In genomic region chr2L:10237725-10238446, dm6 we compare ENCODE assay signal across 4 fruit fly cellular contexts.
A peak's percentile ranks its signal among the peaks of the same experiment; 100 is the strongest.
TF ChIP-seq lines count a peak whose summit lies in the region.

mthl15 (minus strand) TSS chr2L:10238317.

- no peak for TF ChIP-seq CTCF in whole organism, embryonic (GFP tag; optimal IDR thresholded peaks at IDR 0.05; lab: Kevin White, UChicago)

TF ChIP-seq in whole organism, 6 proteins besides CTCF, POLR2A, EP300 and RAD21:
- no peak for TF ChIP-seq psq (optimal IDR thresholded peaks at IDR 0.05; lab: Kevin White, UChicago)
- peak; percentile 8 for TF ChIP-seq pan (optimal IDR thresholded peaks at IDR 0.05; lab: Kevin White, UChicago)

TF ChIP-seq in whole organism, adult, 20 proteins besides CTCF, POLR2A, EP300 and RAD21:
- TF ChIP-seq Crg-1 (GFP tag; optimal IDR thresholded peaks at IDR 0.05; lab: Kevin White, UChicago) (no peak), pad (GFP tag; optimal IDR thresholded peaks at IDR 0.05; lab: Kevin White, UChicago) (peak; percentile 80), cic (GFP tag; optimal IDR thresholded peaks at IDR 0.05; lab: Kevin White, UChicago) (peak; percentile 72), CG7101 (tag; optimal IDR thresholded peaks at IDR 0.05; lab: Kevin White, UChicago) (no peak), tj (GFP tag; optimal IDR thresholded peaks at IDR 0.05; lab: Kevin White, UChicago) (no peak), toe (GFP tag; optimal IDR thresholded peaks at IDR 0.05; lab: Kevin White, UChicago) (no peak), Mnt (GFP tag; optimal IDR thresholded peaks at IDR 0.05; lab: Kevin White, UChicago) (no peak), CG1620 (GFP tag; optimal IDR thresholded peaks at IDR 0.05; lab: Kevin White, UChicago) (no peak), CG11617 (GFP tag; optimal IDR thresholded peaks at IDR 0.05; lab: Kevin White, UChicago) (no peak), bab1 (GFP tag; optimal IDR thresholded peaks at IDR 0.05; lab: Kevin White, UChicago) (no peak), CG33017 (tag; optimal IDR thresholded peaks at IDR 0.05; lab: Kevin White, UChicago) (no peak), cnc (optimal IDR thresholded peaks at IDR 0.05; lab: Kevin White, UChicago) (no peak), CG7045 (GFP tag; optimal IDR thresholded peaks at IDR 0.05; lab: Kevin White, UChicago) (no peak), CG14711 (tag; optimal IDR thresholded peaks at IDR 0.05; lab: Kevin White, UChicago) (no peak), CG12768 (GFP tag; optimal IDR thresholded peaks at IDR 0.05; lab: Kevin White, UChicago) (peak; percentile 35), kay (GFP tag; lab: Kevin White, UChicago; ENCODE audit: borderline replicate concordance) (no peak)

TF ChIP-seq in whole organism, embryonic, 481 proteins besides CTCF, POLR2A, EP300 and RAD21 (continues in another document):
- TF ChIP-seq crc (GFP tag; optimal IDR thresholded peaks at IDR 0.05; lab: Kevin White, UChicago) (peak; percentile 6), CG12236 (GFP tag; optimal IDR thresholded peaks at IDR 0.05; lab: Kevin White, UChicago) (no peak), Spps (tag; optimal IDR thresholded peaks at IDR 0.05; lab: Kevin White, UChicago) (no peak), zen2 (GFP tag; IDR thresholded peaks at IDR 0.05; lab: Robert Waterston, UW; ENCODE audit: partially characterized antibody) (no peak), hkb (optimal IDR thresholded peaks at IDR 0.05; lab: Kevin White, UChicago) (no peak), hkb (GFP tag; IDR thresholded peaks at IDR 0.05; lab: Robert Waterston, UW) (no peak), CG32532 (GFP tag; IDR thresholded peaks at IDR 0.05; lab: Robert Waterston, UW) (no peak), Side (GFP tag; optimal IDR thresholded peaks at IDR 0.05; lab: Kevin White, UChicago) (no peak), CG15696 (tag; optimal IDR thresholded peaks at IDR 0.05; lab: Kevin White, UChicago) (peak; percentile 34), sug (tag; optimal IDR thresholded peaks at IDR 0.05; lab: Kevin White, UChicago) (peak; percentile 94), E2f2 (GFP tag; IDR thresholded peaks at IDR 0.05; lab: Robert Waterston, UW) (peak; percentile 21; the same call in 1 of the 2 replicates), CG5180 (GFP tag; optimal IDR thresholded peaks at IDR 0.05; lab: Kevin White, UChicago) (no peak), salm (tag; optimal IDR thresholded peaks at IDR 0.05; lab: Kevin White, UChicago) (peak; percentile 29), CG7839 (tag; optimal IDR thresholded peaks at IDR 0.05; lab: Kevin White, UChicago) (no peak), Bteb2 (GFP tag; optimal IDR thresholded peaks at IDR 0.05; lab: Kevin White, UChicago) (no peak), CG16813 (GFP tag; IDR thresholded peaks at IDR 0.05; lab: Robert Waterston, UW; ENCODE audit: partially characterized antibody) (no peak), CG3995 (GFP tag; optimal IDR thresholded peaks at IDR 0.05; lab: Kevin White, UChicago) (no peak), CG2889 (GFP tag; IDR thresholded peaks at IDR 0.05; lab: Robert Waterston, UW) (no peak), CG17328 (GFP tag; IDR thresholded peaks at IDR 0.05; lab: Robert Waterston, UW) (0 out of 2 replicates have a peak, but pooled peaks have one; percentile 29), so (GFP tag; IDR thresholded peaks at IDR 0.05; lab: Robert Waterston, UW) (no peak), CG4730 (GFP tag; IDR thresholded peaks at IDR 0.05; lab: Robert Waterston, UW) (no peak), ato (GFP tag; IDR thresholded peaks at IDR 0.05; lab: Robert Waterston, UW; ENCODE audit: partially characterized antibody) (no peak), HLH4C (GFP tag; IDR thresholded peaks at IDR 0.05; lab: Robert Waterston, UW; ENCODE audit: partially characterized antibody) (0 out of 3 replicates have a peak, but pooled peaks have one; percentile 39), CG7372 (GFP tag; IDR thresholded peaks at IDR 0.05; lab: Robert Waterston, UW) (no peak), CG1603 (tag; optimal IDR thresholded peaks at IDR 0.05; lab: Kevin White, UChicago) (peak; percentile 63), kah (GFP tag; optimal IDR thresholded peaks at IDR 0.05; lab: Kevin White, UChicago) (no peak), CG31388 (GFP tag; optimal IDR thresholded peaks at IDR 0.05; lab: Kevin White, UChicago) (no peak), emc (GFP tag; optimal IDR thresholded peaks at IDR 0.05; lab: Kevin White, UChicago) (no peak), prd (optimal IDR thresholded peaks at IDR 0.05; lab: Kevin White, UChicago) (no peak), prd (GFP tag; IDR thresholded peaks at IDR 0.05; lab: Robert Waterston, UW) (no peak), CG11093 (GFP tag; IDR thresholded peaks at IDR 0.05; lab: Robert Waterston, UW) (no peak; the same call in 2 of the 3 replicates), CG7556 (GFP tag; optimal IDR thresholded peaks at IDR 0.05; lab: Kevin White, UChicago) (no peak), tna (GFP tag; IDR thresholded peaks at IDR 0.05; lab: Robert Waterston, UW; ENCODE audit: partially characterized antibody) (no peak), chm (GFP tag; IDR thresholded peaks at IDR 0.05; lab: Robert Waterston, UW) (no peak), Aef1 (GFP tag; IDR thresholded peaks at IDR 0.05; lab: Robert Waterston, UW) (no peak), Asciz (GFP tag; optimal IDR thresholded peaks at IDR 0.05; lab: Kevin White, UChicago) (peak; percentile 5), CG13424 (tag; optimal IDR thresholded peaks at IDR 0.05; lab: Kevin White, UChicago) (peak; percentile 9), row (GFP tag; IDR thresholded peaks at IDR 0.05; lab: Robert Waterston, UW) (0 out of 3 replicates have a peak, but pooled peaks have one; percentile 11)

TF ChIP-seq in whole organism, prepupa, 60 proteins besides CTCF, POLR2A, EP300 and RAD21:
- no peak for TF ChIP-seq topi (GFP tag; optimal IDR thresholded peaks at IDR 0.05; lab: Kevin White, UChicago)
- no peak for TF ChIP-seq Hr4 (GFP tag; optimal IDR thresholded peaks at IDR 0.05; lab: Kevin White, UChicago)
- TF ChIP-seq vri (GFP tag; optimal IDR thresholded peaks at IDR 0.05; lab: Kevin White, UChicago), result peak; percentile 34
- no peak for TF ChIP-seq CG8319 (GFP tag; optimal IDR thresholded peaks at IDR 0.05; lab: Kevin White, UChicago)
- TF ChIP-seq CG11294 (GFP tag; IDR thresholded peaks at IDR 0.05; lab: Robert Waterston, UW), result no peak
- no peak for TF ChIP-seq Hr39 (GFP tag; optimal IDR thresholded peaks at IDR 0.05; lab: Kevin White, UChicago)
- TF ChIP-seq CG4318 (GFP tag; optimal IDR thresholded peaks at IDR 0.05; lab: Kevin White, UChicago), result no peak
- no peak for TF ChIP-seq eg (GFP tag; IDR thresholded peaks at IDR 0.05; lab: Robert Waterston, UW)
- no peak for TF ChIP-seq Met (GFP tag; optimal IDR thresholded peaks at IDR 0.05; lab: Kevin White, UChicago)
- TF ChIP-seq CG34406 (GFP tag; optimal IDR thresholded peaks at IDR 0.05; lab: Kevin White, UChicago), result no peak
- no peak for TF ChIP-seq Smox (GFP tag; optimal IDR thresholded peaks at IDR 0.05; lab: Kevin White, UChicago)
- no peak for TF ChIP-seq CG32006 (GFP tag; optimal IDR thresholded peaks at IDR 0.05; lab: Kevin White, UChicago)
- TF ChIP-seq fd85E (GFP tag; optimal IDR thresholded peaks at IDR 0.05; lab: Kevin White, UChicago), result no peak
- TF ChIP-seq Ets96B (tag; optimal IDR thresholded peaks at IDR 0.05; lab: Kevin White, UChicago), result no peak
- no peak for TF ChIP-seq dsx (GFP tag; optimal IDR thresholded peaks at IDR 0.05; lab: Kevin White, UChicago; ENCODE audit: poor library complexity, severe bottlenecking)
- TF ChIP-seq fkh (GFP tag; optimal IDR thresholded peaks at IDR 0.05; lab: Kevin White, UChicago), result peak; percentile 90
